Worm (Caenorhabditis elegans): Measurements from ENCODE around the gene C17B7.12.

ce11 chrV:3332023-3332422 lies 21.0 kb upstream of the C17B7.12 start, which contains the start of gene C17B7.9:
- TF ChIP-seq egl-18 (GFP tag; IDR thresholded peaks at IDR 0.05) = no peak
- no peak for TF ChIP-seq pha-4 (tag; optimal IDR thresholded peaks at IDR 0.05)
- no peak for TF ChIP-seq snpc-1.3 (tag; optimal IDR thresholded peaks at IDR 0.05; ENCODE audit: insufficient read depth)
- no peak for TF ChIP-seq nhr-80 (tag; optimal IDR thresholded peaks at IDR 0.05)
- no peak for TF ChIP-seq lin-35 (GFP tag; optimal IDR thresholded peaks at IDR 0.05)
- no peak for TF ChIP-seq unc-62 (GFP tag; optimal IDR thresholded peaks at IDR 0.05)
- no peak for TF ChIP-seq ceh-91 (GFP tag; IDR thresholded peaks at IDR 0.05)
- no peak for TF ChIP-seq ztf-26 (tag; optimal IDR thresholded peaks at IDR 0.05)
- no peak for TF ChIP-seq lag-1 (GFP tag; IDR thresholded peaks at IDR 0.05)
- no peak for TF ChIP-seq xnd-1 (tag; optimal IDR thresholded peaks at IDR 0.05)
- TF ChIP-seq attf-5 (GFP tag; optimal IDR thresholded peaks at IDR 0.05) = no peak

Measured in whole organism, young adult.